Fruit fly (Drosophila melanogaster): ENCODE results near the gene Sfp36F.

Sfp36F gene

dm6 chr2L:18325120-18325581 is 32.8 kb downstream of the Sfp36F start (continued):
- TF ChIP-seq CG16863 (GFP tag; optimal IDR thresholded peaks at IDR 0.05) (peak; percentile 85), CG15696 (tag; optimal IDR thresholded peaks at IDR 0.05) (peak; percentile 75), Abd-B (GFP tag; optimal IDR thresholded peaks at IDR 0.05) (peak; percentile 74), ftz-f1 (GFP tag; optimal IDR thresholded peaks at IDR 0.05) (no peak), amos (GFP tag; IDR thresholded peaks at IDR 0.05; ENCODE audit: partially characterized antibody) (no peak), CG11085 (GFP tag; IDR thresholded peaks at IDR 0.05) (0 out of 2 replicates have a peak, but pooled peaks have one; percentile 28), CG11247 (GFP tag; IDR thresholded peaks at IDR 0.05) (peak; percentile 78; the same call in 1 of the 2 replicates), lola (GFP tag; optimal IDR thresholded peaks at IDR 0.05) (peak in 1 of 3 experiments; percentile 84), NFAT (GFP tag; IDR thresholded peaks at IDR 0.05) (no peak; the same call in 1 of the 2 replicates), Asciz (GFP tag; optimal IDR thresholded peaks at IDR 0.05) (peak; percentile 86), MBD-R2 (GFP tag; IDR thresholded peaks at IDR 0.05) (peak; percentile 24; the same call in 1 of the 2 replicates), seq (GFP tag; IDR thresholded peaks at IDR 0.05) (peak; percentile 76), tll (GFP tag; optimal IDR thresholded peaks at IDR 0.05) (no peak), sd (tag; optimal IDR thresholded peaks at IDR 0.05) (peak; percentile 66), CG10274 (GFP tag; optimal IDR thresholded peaks at IDR 0.05) (peak; percentile 39), fru (optimal IDR thresholded peaks at IDR 0.05) (no peak), CG10321 (GFP tag; IDR thresholded peaks at IDR 0.05) (no peak), CG7271 (tag; optimal IDR thresholded peaks at IDR 0.05) (no peak), ac (GFP tag; optimal IDR thresholded peaks at IDR 0.05) (peak; percentile 43), HHEX (GFP tag; optimal IDR thresholded peaks at IDR 0.05) (peak; percentile 79), CG13123 (GFP tag; optimal IDR thresholded peaks at IDR 0.05) (peak; percentile 75), CG8478 (optimal IDR thresholded peaks at IDR 0.05) (no peak), CHES-1-like (GFP tag; optimal IDR thresholded peaks at IDR 0.05) (peak; percentile 63), gro (GFP tag; optimal IDR thresholded peaks at IDR 0.05) (peak; percentile 6), CG8924 (tag; optimal IDR thresholded peaks at IDR 0.05) (peak; percentile 82), Jarid2 (GFP tag; optimal IDR thresholded peaks at IDR 0.05) (peak; percentile 55), bbx (GFP tag; IDR thresholded peaks at IDR 0.05; ENCODE audit: partially characterized antibody) (no peak), sens (GFP tag) (peak; percentile 98), inv (GFP tag; IDR thresholded peaks at IDR 0.05; ENCODE audit: partially characterized antibody) (no peak), CG3726 (GFP tag; IDR thresholded peaks at IDR 0.05) (peak; percentile 77; the same call in 2 of the 3 replicates), bcd (GFP tag; optimal IDR thresholded peaks at IDR 0.05) (peak; percentile 81), CG11560 (tag; IDR thresholded peaks at IDR 0.05) (0 out of 3 replicates have a peak, but pooled peaks have one; percentile 35), CG17328 (GFP tag; IDR thresholded peaks at IDR 0.05) (peak; percentile 90), CG14050 (GFP tag; IDR thresholded peaks at IDR 0.05) (peak; percentile 78), Meics (GFP tag; optimal IDR thresholded peaks at IDR 0.05) (peak; percentile 76), Doc3 (GFP tag; IDR thresholded peaks at IDR 0.05; ENCODE audit: partially characterized antibody) (no peak), CG43689 (GFP tag; IDR thresholded peaks at IDR 0.05) (peak; percentile 72), NC2α (GFP tag; optimal IDR thresholded peaks at IDR 0.05) (peak; percentile 75), CG31365 (tag; optimal IDR thresholded peaks at IDR 0.05) (peak; percentile 34), Bdp1 (GFP tag; optimal IDR thresholded peaks at IDR 0.05) (peak; percentile 56), Dfd (GFP tag; optimal IDR thresholded peaks at IDR 0.05) (no peak), CG6854 (GFP tag; optimal IDR thresholded peaks at IDR 0.05) (no peak), H2.0 (GFP tag; IDR thresholded peaks at IDR 0.05) (peak; percentile 81), Neu2 (GFP tag; optimal IDR thresholded peaks at IDR 0.05; ENCODE audit: borderline replicate concordance) (no peak), CG16815 (GFP tag; optimal IDR thresholded peaks at IDR 0.05) (peak; percentile 64), HLH4C (GFP tag; IDR thresholded peaks at IDR 0.05; ENCODE audit: partially characterized antibody) (no peak), CG10267 (tag; optimal IDR thresholded peaks at IDR 0.05) (peak; percentile 73), CG33557 (GFP tag; optimal IDR thresholded peaks at IDR 0.05) (peak; percentile 51), Xrp1 (GFP tag; IDR thresholded peaks at IDR 0.05) (peak; percentile 88), Fer2 (tag; optimal IDR thresholded peaks at IDR 0.05) (peak; percentile 54)
